Fruit fly (Drosophila melanogaster) whole organism, embryonic: ENCODE data around the gene sky.

Experiments used
- Blimp-1 ChIP-seq: fragments of 200-800 bp; sonication (Bioruptor generic); optimal IDR thresholded peaks from 3 replicates; lab custom pipeline; 2018; ENCODE audit warnings: missing biosample characterization, missing genetic modification characterization, mild to moderate bottlenecking, moderate library complexity, missing genetic modification reagents
- Bteb2 ChIP-seq: fragments of 200-800 bp; sonication (Bioruptor generic); optimal IDR thresholded peaks from 2 replicates; lab custom pipeline; 2016; ENCODE audit warnings: missing biosample characterization, missing genetic modification characterization
- CG10431 ChIP-seq: fragments of 200-800 bp; sonication (Bioruptor generic); optimal IDR thresholded peaks from 3 replicates; lab custom pipeline; 2018; ENCODE audit warnings: missing biosample characterization, mild to moderate bottlenecking, missing genetic modification characterization
- CG10979 ChIP-seq: fragments of 200-800 bp; sonication (Bioruptor generic); optimal IDR thresholded peaks from 2 replicates; lab custom pipeline; 2018; ENCODE audit warnings: missing biosample characterization, mild to moderate bottlenecking, missing genetic modification characterization, moderate library complexity
- CG11695 ChIP-seq: fragments of 200-800 bp; sonication (Bioruptor generic); IDR thresholded peaks from 3 replicates; pipeline ENCODE4 v1.3.6; 2022; ENCODE audit warnings: missing biosample characterization, missing genetic modification characterization
- CG13123 ChIP-seq: fragments of 200-800 bp; sonication (Bioruptor generic); optimal IDR thresholded peaks from 2 replicates; lab custom pipeline; 2016; ENCODE audit warnings: missing biosample characterization, missing genetic modification characterization
- CG16779 ChIP-seq: fragments of 200-800 bp; sonication (Bioruptor generic); IDR thresholded peaks from 2 replicates; pipeline ENCODE4 v1.3.6; 2022; ENCODE audit warnings: missing biosample characterization, missing genetic modification characterization
- CG16813 ChIP-seq: fragments of 200-800 bp; sonication (Bioruptor generic); IDR thresholded peaks from 3 replicates; pipeline ENCODE4 v1.3.6; 2022; ENCODE audit warnings: missing biosample characterization, missing genetic modification characterization; ENCODE audit not compliant: partially characterized antibody
- CG17912 ChIP-seq: fragments of 200-800 bp; sonication (Bioruptor generic); optimal IDR thresholded peaks from 2 replicates; lab custom pipeline; 2018; ENCODE audit warnings: missing biosample characterization, mild to moderate bottlenecking, missing genetic modification characterization
- CG1792 ChIP-seq: fragments of 200-800 bp; sonication (Bioruptor generic); optimal IDR thresholded peaks from 2 replicates; lab custom pipeline; 2016; ENCODE audit warnings: missing biosample characterization, missing genetic modification characterization
- CG1832 ChIP-seq: fragments of 200-800 bp; sonication (Bioruptor generic); optimal IDR thresholded peaks from 2 replicates; lab custom pipeline; 2017; ENCODE audit warnings: missing biosample characterization, mild to moderate bottlenecking, missing genetic modification characterization, inconsistent platforms
- CG31365 ChIP-seq: fragments of 200-800 bp; sonication (Bioruptor generic); optimal IDR thresholded peaks from 2 replicates; lab custom pipeline; 2018; ENCODE audit warnings: missing biosample characterization, mild to moderate bottlenecking, missing genetic modification characterization
- CG4424 ChIP-seq: fragments of 200-800 bp; sonication (Bioruptor generic); optimal IDR thresholded peaks from 3 replicates; lab custom pipeline; 2016; ENCODE audit warnings: missing biosample characterization, missing genetic modification characterization
- CG6175 ChIP-seq: fragments of 200-800 bp; sonication (Bioruptor generic); IDR thresholded peaks from 3 replicates; pipeline ENCODE4 v1.3.6; 2022; ENCODE audit warnings: missing biosample characterization, missing genetic modification characterization
- CG6683 ChIP-seq: fragments of 200-800 bp; sonication (Bioruptor generic); optimal IDR thresholded peaks from 2 replicates; lab custom pipeline; 2017; ENCODE audit warnings: missing biosample characterization, mild to moderate bottlenecking, missing genetic modification characterization, missing genetic modification reagents
- CG7963 ChIP-seq: fragments of 200-800 bp; sonication (Bioruptor generic); IDR thresholded peaks from 3 replicates; pipeline ENCODE4 v1.3.6; 2022; ENCODE audit warnings: missing biosample characterization, missing genetic modification characterization; ENCODE audit not compliant: partially characterized antibody
- CG7987 ChIP-seq: fragments of 200-800 bp; sonication (Bioruptor generic); optimal IDR thresholded peaks from 2 replicates; lab custom pipeline; 2018; ENCODE audit warnings: missing biosample characterization, mild to moderate bottlenecking, missing genetic modification characterization, moderate library complexity
- CG8944 ChIP-seq: fragments of 200-800 bp; sonication (Bioruptor generic); optimal IDR thresholded peaks from 3 replicates; lab custom pipeline; 2016; ENCODE audit warnings: missing biosample characterization, missing genetic modification characterization
- CHES-1-like ChIP-seq: fragments of 200-800 bp; sonication (Bioruptor generic); optimal IDR thresholded peaks from 2 replicates; lab custom pipeline; 2016; ENCODE audit warnings: missing biosample characterization, missing genetic modification characterization
- Dp ChIP-seq: fragments of 200-800 bp; sonication (Bioruptor generic); optimal IDR thresholded peaks from 2 replicates; lab custom pipeline; 2018; ENCODE audit warnings: missing biosample characterization, mild to moderate bottlenecking, missing genetic modification characterization, moderate library complexity
- E2f1 ChIP-seq: fragments of 200-800 bp; sonication (Bioruptor generic); IDR thresholded peaks from 2 replicates; pipeline ENCODE4 v1.3.6; 2022; ENCODE audit warnings: missing biosample characterization, missing genetic modification characterization
- HmgZ ChIP-seq: fragments of 200-800 bp; sonication (Bioruptor generic); optimal IDR thresholded peaks from 2 replicates; lab custom pipeline; 2018; ENCODE audit warnings: missing biosample characterization, mild to moderate bottlenecking, missing genetic modification characterization
- Jarid2 ChIP-seq: fragments of 200-800 bp; sonication (Bioruptor generic); optimal IDR thresholded peaks from 3 replicates; lab custom pipeline; 2017; ENCODE audit warnings: mild to moderate bottlenecking, missing biosample characterization, missing genetic modification reagents, missing genetic modification characterization
- Ptx1 ChIP-seq: fragments of 200-800 bp; sonication (Bioruptor generic); IDR thresholded peaks from 2 replicates; pipeline ENCODE4 v1.3.6; 2022; ENCODE audit warnings: missing biosample characterization, missing genetic modification characterization
- Rx ChIP-seq: fragments of 200-800 bp; sonication (Bioruptor generic); IDR thresholded peaks from 2 replicates; pipeline ENCODE4 v1.3.6; 2022; ENCODE audit warnings: missing biosample characterization, missing genetic modification characterization
- ase ChIP-seq: fragments of 200-800 bp; sonication (Bioruptor generic); IDR thresholded peaks from 3 replicates; pipeline ENCODE4 v1.3.6; 2022; ENCODE audit warnings: missing biosample characterization, missing genetic modification characterization
- ash1 ChIP-seq: fragments of 200-800 bp; sonication (Bioruptor generic); optimal IDR thresholded peaks from 2 replicates; lab custom pipeline; 2018; ENCODE audit warnings: missing biosample characterization, mild to moderate bottlenecking, missing genetic modification characterization
- cas ChIP-seq: fragments of 200-800 bp; sonication (Bioruptor generic); IDR thresholded peaks from 2 replicates; pipeline ENCODE4 v1.3.6; 2022; ENCODE audit warnings: missing biosample characterization, missing genetic modification characterization
- cato ChIP-seq: fragments of 200-800 bp; sonication (Bioruptor generic); optimal IDR thresholded peaks from 2 replicates; lab custom pipeline; 2016; ENCODE audit warnings: missing biosample characterization, missing genetic modification characterization, borderline replicate concordance
- cg ChIP-seq: fragments of 200-800 bp; sonication (Bioruptor generic); optimal IDR thresholded peaks from 3 replicates; lab custom pipeline; 2019; ENCODE audit warnings: missing biosample characterization, mild to moderate bottlenecking, missing genetic modification characterization, moderate library complexity
- ci ChIP-seq: fragments of 200-800 bp; sonication (Bioruptor generic); IDR thresholded peaks from 3 replicates; pipeline ENCODE4 v1.3.6; 2022; ENCODE audit warnings: missing biosample characterization, missing genetic modification characterization
- cwo ChIP-seq: fragments of 200-800 bp; sonication (Bioruptor generic); optimal IDR thresholded peaks from 3 replicates; lab custom pipeline; 2017; ENCODE audit warnings: missing biosample characterization, missing genetic modification characterization, mild to moderate bottlenecking, moderate library complexity, missing genetic modification reagents
- da ChIP-seq: fragments of 200-800 bp; sonication (Bioruptor generic); optimal IDR thresholded peaks from 2 replicates; lab custom pipeline; 2016; ENCODE audit warnings: missing biosample characterization, missing genetic modification characterization
- dmrt11E ChIP-seq: fragments of 200-800 bp; sonication (Bioruptor generic); optimal IDR thresholded peaks from 3 replicates; lab custom pipeline; 2018; ENCODE audit warnings: missing biosample characterization, mild to moderate bottlenecking, missing genetic modification characterization, moderate library complexity
- dysf ChIP-seq: fragments of 200-800 bp; sonication (Bioruptor generic); IDR thresholded peaks from 3 replicates; pipeline ENCODE4 v1.3.6; 2022; ENCODE audit warnings: missing biosample characterization, missing genetic modification characterization
- exex ChIP-seq: fragments of 200-800 bp; sonication (Bioruptor generic); optimal IDR thresholded peaks from 4 replicates; lab custom pipeline; 2018; ENCODE audit warnings: missing biosample characterization, mild to moderate bottlenecking, missing genetic modification characterization, moderate library complexity
- grn ChIP-seq: fragments of 200-800 bp; sonication (Bioruptor generic); optimal IDR thresholded peaks from 3 replicates; lab custom pipeline; 2017; ENCODE audit warnings: missing biosample characterization, missing genetic modification characterization
- knrl ChIP-seq: fragments of 200-800 bp; sonication (Bioruptor generic); IDR thresholded peaks from 3 replicates; pipeline ENCODE4 v1.3.6; 2022; ENCODE audit warnings: missing biosample characterization, missing genetic modification characterization; ENCODE audit not compliant: partially characterized antibody
- lbe ChIP-seq: fragments of 200-800 bp; sonication (Bioruptor generic); optimal IDR thresholded peaks from 2 replicates; lab custom pipeline; 2016; ENCODE audit warnings: missing biosample characterization, mild to moderate bottlenecking, missing genetic modification characterization
- mirr ChIP-seq: fragments of 200-800 bp; sonication (Bioruptor generic); optimal IDR thresholded peaks from 3 replicates; lab custom pipeline; 2018; ENCODE audit warnings: missing biosample characterization, mild to moderate bottlenecking, missing genetic modification characterization
- nerfin-2 ChIP-seq: fragments of 200-800 bp; sonication (Bioruptor generic); IDR thresholded peaks from 2 replicates; pipeline ENCODE4 v1.3.6; 2022; ENCODE audit warnings: missing biosample characterization, missing genetic modification characterization; ENCODE audit not compliant: partially characterized antibody
- oc ChIP-seq: fragments of 200-800 bp; sonication (Bioruptor generic); optimal IDR thresholded peaks from 2 replicates; lab custom pipeline; 2018; ENCODE audit warnings: missing biosample characterization, mild to moderate bottlenecking, missing genetic modification characterization, moderate library complexity
- org-1 ChIP-seq: fragments of 200-800 bp; sonication (Bioruptor generic); optimal IDR thresholded peaks from 2 replicates; lab custom pipeline; 2017; ENCODE audit warnings: missing biosample characterization, missing genetic modification characterization
- pzg ChIP-seq: fragments of 200-800 bp; sonication (Bioruptor generic); optimal IDR thresholded peaks from 3 replicates; lab custom pipeline; 2018; ENCODE audit warnings: missing biosample characterization, mild to moderate bottlenecking, missing genetic modification characterization, moderate library complexity
- sc ChIP-seq, 3 experiments: fragments of >200 bp in 2 of 3; fragments of 200-800 bp in 1 of 3; sonication (Bioruptor generic) in 1 of 3; optimal IDR thresholded peaks; 2 replicates in 2 of 3; 3 replicates in 1 of 3; lab custom pipeline; 2017; ENCODE audit warnings: mild to moderate bottlenecking in 1 of 3, missing biosample characterization in 1 of 3, missing genetic modification characterization in 1 of 3, missing genetic modification reagents in 1 of 3
- sens ChIP-seq: fragments of 200-800 bp; sonication (Bioruptor generic); peaks from one replicate; lab custom pipeline; 2016; ENCODE audit warnings: missing biosample characterization, missing genetic modification characterization
- seq ChIP-seq: fragments of 200-800 bp; sonication (Bioruptor generic); IDR thresholded peaks from 2 replicates; pipeline ENCODE4 v1.3.6; 2022; ENCODE audit warnings: missing biosample characterization, missing genetic modification characterization
- sqz ChIP-seq: fragments of 200-800 bp; sonication (Bioruptor generic); optimal IDR thresholded peaks from 3 replicates; lab custom pipeline; 2018; ENCODE audit warnings: missing biosample characterization, mild to moderate bottlenecking, missing genetic modification characterization
- unpg ChIP-seq: fragments of 200-800 bp; sonication (Bioruptor generic); optimal IDR thresholded peaks from 3 replicates; lab custom pipeline; 2018; ENCODE audit warnings: missing biosample characterization, mild to moderate bottlenecking, missing genetic modification characterization, moderate library complexity

Gene sky

dm6 chr2L:20918056-20918674 lies 566 bp downstream of the sky start (continued):
- TF ChIP-seq mirr (GFP tag; lab: Kevin White, UChicago) (no peak), da (GFP tag; lab: Kevin White, UChicago) (no peak), nerfin-2 (GFP tag; lab: Robert Waterston, UW) (no peak), seq (peak; percentile 74; the same call in 1 of the 2 replicates), ase (no peak), CG16779 (GFP tag; lab: Robert Waterston, UW) (no peak), CG4424 (GFP tag; lab: Kevin White, UChicago) (no peak), grn (GFP tag; lab: Kevin White, UChicago) (peak; percentile 35), Rx (GFP tag; lab: Robert Waterston, UW) (no peak), ci (GFP tag; lab: Robert Waterston, UW) (peak; percentile 94), CHES-1-like (GFP tag; lab: Kevin White, UChicago) (peak; percentile 68), CG16813 (no peak), CG11695 (GFP tag; lab: Robert Waterston, UW) (peak; percentile 58; the same call in 2 of the 3 replicates), CG13123 (GFP tag; lab: Kevin White, UChicago) (no peak), cato (GFP tag; lab: Kevin White, UChicago) (no peak), pzg (GFP tag; lab: Kevin White, UChicago) (no peak), ash1 (no peak), CG1832 (GFP tag; lab: Kevin White, UChicago) (no peak), cg (peak; percentile 88), lbe (GFP tag; lab: Kevin White, UChicago) (peak; percentile 74), CG10431 (GFP tag; lab: Kevin White, UChicago) (peak; percentile 34), Dp (no peak), sens (GFP tag; lab: Kevin White, UChicago) (peak; percentile 92), cas (GFP tag; lab: Robert Waterston, UW) (no peak), E2f1 (GFP tag; lab: Robert Waterston, UW) (peak; percentile 46), CG1792 (peak; percentile 56), CG31365 (tag; lab: Kevin White, UChicago) (no peak), CG6683 (GFP tag; lab: Kevin White, UChicago) (no peak), Jarid2 (no peak), CG17912 (GFP tag; lab: Kevin White, UChicago) (no peak), HmgZ (peak; percentile 76), CG10979 (tag; lab: Kevin White, UChicago) (peak; percentile 43), CG6175 (GFP tag; lab: Robert Waterston, UW) (no peak), org-1 (GFP tag; lab: Kevin White, UChicago) (peak; percentile 67), CG7987 (no peak), exex (tag; lab: Kevin White, UChicago) (no peak), sc (optimal IDR thresholded peaks at IDR 0.05; lab: Kevin White, UChicago) (no peak), sc (GFP tag; optimal IDR thresholded peaks at IDR 0.05; lab: Kevin White, UChicago) (no peak), Blimp-1 (GFP tag; lab: Kevin White, UChicago) (no peak), Bteb2 (GFP tag; lab: Kevin White, UChicago) (peak; percentile 67), knrl (GFP tag; lab: Robert Waterston, UW) (no peak), CG8944 (GFP tag; lab: Kevin White, UChicago) (peak; percentile 41), Ptx1 (GFP tag; lab: Robert Waterston, UW) (peak; percentile 38), CG7963 (no peak), cwo (GFP tag; lab: Kevin White, UChicago) (no peak), dysf (GFP tag; lab: Robert Waterston, UW) (peak; percentile 74), sqz (no peak), unpg (GFP tag; lab: Kevin White, UChicago) (peak; percentile 88), dmrt11E (tag; lab: Kevin White, UChicago) (peak; percentile 65), oc (peak; percentile 78)
